Fruit fly (Drosophila melanogaster): Measurements from ENCODE around the gene Sfp26Ad.

The Sfp26Ad gene

dm6 chr2L:5978333-5979054, 35.4 kb upstream of the Sfp26Ad start (continued):
- peak; percentile 39 for TF ChIP-seq CG7368 (GFP tag; optimal IDR thresholded peaks at IDR 0.05)
- TF ChIP-seq Hr4 (GFP tag; optimal IDR thresholded peaks at IDR 0.05), result no peak
- no peak for TF ChIP-seq CG11294 (GFP tag; IDR thresholded peaks at IDR 0.05)
- TF ChIP-seq CG15336 (GFP tag; IDR thresholded peaks at IDR 0.05), result no peak
- TF ChIP-seq fd59A (GFP tag; optimal IDR thresholded peaks at IDR 0.05), result no peak
- TF ChIP-seq salr (GFP tag; optimal IDR thresholded peaks at IDR 0.05), result no peak
- no peak for TF ChIP-seq CG6792 (GFP tag; optimal IDR thresholded peaks at IDR 0.05)
- TF ChIP-seq Sox102F (GFP tag; optimal IDR thresholded peaks at IDR 0.05), result peak; percentile 19
- no peak for TF ChIP-seq Gug (GFP tag; IDR thresholded peaks at IDR 0.05)
- TF ChIP-seq achi (GFP tag; optimal IDR thresholded peaks at IDR 0.05), result no peak
- TF ChIP-seq CG10669 (GFP tag; optimal IDR thresholded peaks at IDR 0.05), result no peak
- TF ChIP-seq Eip75B (GFP tag; optimal IDR thresholded peaks at IDR 0.05), result no peak
- TF ChIP-seq esn (GFP tag; optimal IDR thresholded peaks at IDR 0.05), result peak; percentile 18
- TF ChIP-seq pdm3 (GFP tag; optimal IDR thresholded peaks at IDR 0.05), result no peak
- TF ChIP-seq Ets21C (GFP tag; optimal IDR thresholded peaks at IDR 0.05), result no peak
- peak; percentile 44 for TF ChIP-seq Met (GFP tag; optimal IDR thresholded peaks at IDR 0.05)
- TF ChIP-seq CG3032 (tag; optimal IDR thresholded peaks at IDR 0.05), result peak; percentile 13
- TF ChIP-seq Smox (GFP tag; optimal IDR thresholded peaks at IDR 0.05), result no peak
- TF ChIP-seq CG3919 (GFP tag; optimal IDR thresholded peaks at IDR 0.05), result peak; percentile 61
- no peak for TF ChIP-seq OdsH (GFP tag; optimal IDR thresholded peaks at IDR 0.05)
- no peak for TF ChIP-seq spab (GFP tag; optimal IDR thresholded peaks at IDR 0.05)
- peak; percentile 20 for TF ChIP-seq CG1621 (tag; optimal IDR thresholded peaks at IDR 0.05)
- no peak for TF ChIP-seq dac (GFP tag; optimal IDR thresholded peaks at IDR 0.05)
- peak; percentile 2 for TF ChIP-seq Eip78C (GFP tag)
- TF ChIP-seq Hr38 (GFP tag; optimal IDR thresholded peaks at IDR 0.05), result no peak
- TF ChIP-seq CG10631 (GFP tag; optimal IDR thresholded peaks at IDR 0.05), result no peak
- no peak for TF ChIP-seq fd85E (GFP tag; optimal IDR thresholded peaks at IDR 0.05)
- no peak for TF ChIP-seq Ets96B (tag; optimal IDR thresholded peaks at IDR 0.05)
- peak; percentile 64 for TF ChIP-seq Eip93F (GFP tag; optimal IDR thresholded peaks at IDR 0.05)

DNA sequence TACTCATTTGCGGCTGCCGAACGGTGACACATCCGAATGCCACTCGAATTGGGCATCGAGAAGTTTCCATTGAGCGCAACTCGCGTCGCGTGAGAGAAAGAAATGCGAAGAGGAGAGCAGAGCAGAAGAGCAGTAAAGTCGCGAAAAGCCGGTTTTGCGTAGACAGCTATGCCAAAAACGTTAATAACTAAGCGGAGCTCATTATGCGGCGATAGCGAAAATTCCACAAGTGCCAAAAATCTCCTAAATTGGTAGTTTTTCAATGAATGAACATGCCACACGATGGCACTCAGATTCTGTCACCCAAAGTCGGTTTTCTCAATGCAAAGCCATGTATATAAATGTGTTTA, 34.6 kb upstream of the Sfp26Ad start:
- TF ChIP-seq CG34406 (GFP tag; optimal IDR thresholded peaks at IDR 0.05) (no peak), CG6808 (GFP tag; optimal IDR thresholded peaks at IDR 0.05) (no peak)

DNA sequence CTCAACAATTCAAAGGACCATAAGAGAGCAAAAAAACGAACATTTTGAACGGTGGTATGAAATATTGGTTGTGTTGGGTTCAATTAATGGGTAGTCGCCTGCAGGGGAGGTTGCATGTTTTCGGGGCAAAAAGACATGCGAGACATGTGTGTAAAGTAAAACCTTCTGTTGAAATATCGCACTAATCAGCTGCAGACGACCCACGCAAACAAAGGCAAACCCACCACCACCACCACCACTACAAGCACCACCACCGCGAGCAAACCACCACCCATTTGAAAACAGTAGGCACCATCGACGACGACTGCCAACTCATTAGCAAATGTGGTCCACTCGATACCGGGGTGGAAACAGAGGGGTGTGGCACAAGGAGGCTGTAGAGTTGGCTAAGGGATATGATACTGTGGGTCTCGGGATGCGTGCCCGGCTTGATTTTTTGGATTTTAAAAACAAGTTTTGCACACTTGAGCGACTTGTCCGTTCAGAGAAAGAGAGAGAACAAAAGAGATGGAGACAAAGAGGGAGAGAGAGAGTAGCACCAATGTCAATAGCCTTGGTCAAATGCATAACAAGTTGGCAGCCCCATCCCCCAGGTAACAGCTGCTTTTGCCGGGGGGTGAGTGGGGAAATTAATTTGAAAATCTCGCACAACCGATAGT, 34.1 kb upstream of the Sfp26Ad start:
- TF ChIP-seq Met (GFP tag; optimal IDR thresholded peaks at IDR 0.05) (peak; percentile 14), ss (GFP tag; optimal IDR thresholded peaks at IDR 0.05) (peak; percentile 9 to 77), Eip78C (GFP tag) (peak; percentile 63), Sox102F (GFP tag; optimal IDR thresholded peaks at IDR 0.05) (peak; percentile 0), Hr38 (GFP tag; optimal IDR thresholded peaks at IDR 0.05) (no peak), Sox14 (GFP tag; optimal IDR thresholded peaks at IDR 0.05) (peak; percentile 66), fd85E (GFP tag; optimal IDR thresholded peaks at IDR 0.05) (no peak), CG6792 (GFP tag; optimal IDR thresholded peaks at IDR 0.05) (no peak), vri (GFP tag; optimal IDR thresholded peaks at IDR 0.05) (peak; percentile 52), svp (GFP tag) (peak; percentile 62), CG6854 (GFP tag; optimal IDR thresholded peaks at IDR 0.05) (peak; percentile 41), CG3919 (GFP tag; optimal IDR thresholded peaks at IDR 0.05) (peak; percentile 15), CG7368 (GFP tag; optimal IDR thresholded peaks at IDR 0.05) (peak; percentile 17), Eip75B (GFP tag; optimal IDR thresholded peaks at IDR 0.05) (no peak), CG6276 (GFP tag; optimal IDR thresholded peaks at IDR 0.05) (no peak), fkh (GFP tag; optimal IDR thresholded peaks at IDR 0.05) (peak; percentile 90), dsx (GFP tag; optimal IDR thresholded peaks at IDR 0.05; ENCODE audit: poor library complexity, severe bottlenecking) (peak; percentile 11), Ets96B (tag; optimal IDR thresholded peaks at IDR 0.05) (no peak)

Measured in whole organism, prepupa.